Worm (Caenorhabditis elegans): ENCODE data around the gene C27B7.7.

- TF ChIP-seq ttx-3 (tag; optimal IDR thresholded peaks at IDR 0.05) (no peak), ceh-19 (GFP tag; optimal IDR thresholded peaks at IDR 0.05) (no peak), ama-1 (optimal IDR thresholded peaks at IDR 0.05) (no peak), lim-6 (tag; optimal IDR thresholded peaks at IDR 0.05) (no peak), ceh-45 (GFP tag; IDR thresholded peaks at IDR 0.05) (no peak), unc-42 (tag; optimal IDR thresholded peaks at IDR 0.05) (no peak), eyg-1 (tag; optimal IDR thresholded peaks at IDR 0.05) (no peak), dve-1 (tag; optimal IDR thresholded peaks at IDR 0.05) (no peak), pqm-1 (tag; optimal IDR thresholded peaks at IDR 0.05) (no peak), fkh-6 (tag; optimal IDR thresholded peaks at IDR 0.05) (no peak), ceh-18 (tag; optimal IDR thresholded peaks at IDR 0.05) (no peak)
These were observed 13.1 kb upstream of the C27B7.7 start, which contains the start of gene rad-54.L2 for ce11 chrIV:8893746-8894145.

All from whole organism, late embryonic.